Worm (Caenorhabditis elegans) whole organism, L4/young adult: ENCODE measurements around the gene tomm-70.

Experiments used
- W03F9.2 ChIP-seq: fragments of 150-350 bp; optimal IDR thresholded peaks from 2 replicates; lab custom pipeline; 2014; ENCODE audit warnings: missing biosample characterization, missing genetic modification characterization
- dao-5 ChIP-seq: sonication (generic microtip); optimal IDR thresholded peaks from 2 replicates; lab custom pipeline; 2016; ENCODE audit warnings: missing genotype, missing genetic modification characterization, moderate library complexity, missing compliant biosample characterization
- him-1 ChIP-seq: sonication (generic microtip); optimal IDR thresholded peaks from 2 replicates; lab custom pipeline; 2016; ENCODE audit warnings: missing genotype, missing genetic modification reagents, missing genetic modification characterization, missing compliant biosample characterization

- TF ChIP-seq him-1 (tag; lab: Kevin White, UChicago) (peak; percentile 96), W03F9.2 (tag; lab: Kevin White, UChicago) (peak; percentile 86), dao-5 (peak; percentile 46)
These were observed 41.1 kb upstream of the tomm-70 start for ce11 chrIII:8795595-8796141.
